Worm (Caenorhabditis elegans): ENCODE data around the gene nhr-103.

DNA sequence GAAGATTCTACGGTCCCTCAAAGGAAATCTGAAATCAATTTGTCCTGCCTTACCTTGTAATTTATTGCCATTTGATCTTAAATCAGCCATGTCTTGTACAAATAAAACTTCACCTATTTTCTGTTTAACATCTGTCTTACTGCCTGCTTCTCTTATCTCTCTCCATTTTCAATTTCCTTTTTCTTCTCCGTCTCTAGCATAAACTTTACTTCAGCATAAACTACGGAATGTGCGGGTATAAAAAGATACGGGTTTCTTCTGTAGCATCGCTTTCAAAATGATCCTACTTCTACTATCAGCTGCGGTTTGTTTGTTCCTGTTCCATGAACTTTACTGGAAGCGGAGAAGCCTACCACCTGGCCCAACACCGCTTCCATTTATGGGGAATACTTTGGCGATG is 19.5 kb downstream of the nhr-103 start, which contains the start of gene cyp-33C5:
- TF ChIP-seq ceh-36 (tag; optimal IDR thresholded peaks at IDR 0.05) (no peak), ama-1 (optimal IDR thresholded peaks at IDR 0.05) (no peak), hmbx-1 (tag; optimal IDR thresholded peaks at IDR 0.05) (no peak), aly-1 (tag; optimal IDR thresholded peaks at IDR 0.05) (no peak), tbx-11 (GFP tag; IDR thresholded peaks at IDR 0.05) (no peak), scrt-1 (GFP tag; IDR thresholded peaks at IDR 0.05) (no peak), hnd-1 (tag; optimal IDR thresholded peaks at IDR 0.05) (no peak), flt-1 (GFP tag; IDR thresholded peaks at IDR 0.05) (no peak), pes-1 (GFP tag; IDR thresholded peaks at IDR 0.05) (no peak), ets-7 (tag; optimal IDR thresholded peaks at IDR 0.05) (no peak), tbx-37 (GFP tag; conservative IDR thresholded peaks at IDR 0.05) (no peak), ceh-13 (GFP tag; optimal IDR thresholded peaks at IDR 0.05) (no peak), hmg-4 (GFP tag; optimal IDR thresholded peaks at IDR 0.05) (no peak)
